Fruit fly (Drosophila melanogaster): ENCODE data around the gene CG9098.

The CG9098 gene

DNA sequence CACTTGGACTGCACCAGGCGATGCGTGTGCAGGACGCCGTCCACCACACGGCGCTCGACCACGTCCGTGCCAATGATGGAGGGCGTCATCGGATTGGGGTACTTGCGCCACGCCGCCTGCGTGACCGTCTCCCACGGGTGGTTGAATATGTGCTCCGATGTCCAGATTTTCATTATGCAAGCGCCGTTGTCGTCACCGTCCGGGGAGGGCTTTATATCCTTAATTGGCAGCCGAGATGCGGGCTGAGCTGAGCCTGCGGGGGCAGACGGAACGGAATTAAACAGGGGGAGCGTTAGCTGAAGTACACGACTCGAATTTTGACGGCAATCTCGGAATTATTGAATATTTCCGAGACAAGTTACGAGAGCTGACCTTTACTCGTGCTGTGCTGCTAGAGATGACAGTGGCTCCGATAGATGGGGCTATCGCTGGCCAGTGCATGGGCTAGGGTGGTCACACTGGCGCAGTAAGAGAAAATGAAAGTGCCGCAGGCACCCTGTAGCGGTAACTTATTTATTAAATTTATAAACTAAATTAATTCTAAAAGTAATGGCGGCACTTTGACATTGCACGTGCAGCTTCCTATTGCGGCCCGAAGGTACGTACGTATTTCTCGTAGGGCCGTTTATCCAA, 35.5 kb upstream of the CG9098 start, which contains the start of gene IPIP (continued):
- TF ChIP-seq Hmr (GFP tag; optimal IDR thresholded peaks at IDR 0.05) (peak; percentile 31), psq (GFP tag; optimal IDR thresholded peaks at IDR 0.05) (no peak), CG1024 (GFP tag; IDR thresholded peaks at IDR 0.05) (0 out of 2 replicates have a peak, but pooled peaks have one; percentile 43), dpn (GFP tag; optimal IDR thresholded peaks at IDR 0.05) (peak; percentile 7 to 29), Drgx (GFP tag; IDR thresholded peaks at IDR 0.05) (no peak), CG3838 (GFP tag; optimal IDR thresholded peaks at IDR 0.05) (no peak), CG13287 (GFP tag; IDR thresholded peaks at IDR 0.05; ENCODE audit: partially characterized antibody) (peak; percentile 83), Oaz (GFP tag; IDR thresholded peaks at IDR 0.05) (no peak), CG9215 (GFP tag; IDR thresholded peaks at IDR 0.05) (peak; percentile 26; the same call in 1 of the 2 replicates), Scr (GFP tag; IDR thresholded peaks at IDR 0.05; ENCODE audit: partially characterized antibody) (peak; percentile 79), CG2202 (tag; optimal IDR thresholded peaks at IDR 0.05) (no peak), CG10462 (GFP tag; optimal IDR thresholded peaks at IDR 0.05) (no peak), Kr (GFP tag; optimal IDR thresholded peaks at IDR 0.05) (no peak), ato (GFP tag; IDR thresholded peaks at IDR 0.05; ENCODE audit: partially characterized antibody) (peak; percentile 85), CG8388 (GFP tag; optimal IDR thresholded peaks at IDR 0.05) (no peak), Deaf1 (tag; optimal IDR thresholded peaks at IDR 0.05) (peak; percentile 68), bcd (GFP tag; optimal IDR thresholded peaks at IDR 0.05) (peak; percentile 16), CG15011 (GFP tag; optimal IDR thresholded peaks at IDR 0.05) (no peak), CG11695 (GFP tag; IDR thresholded peaks at IDR 0.05) (no peak), luna (GFP tag; optimal IDR thresholded peaks at IDR 0.05) (no peak), wdn (GFP tag; IDR thresholded peaks at IDR 0.05) (no peak), CG10267 (tag; optimal IDR thresholded peaks at IDR 0.05) (peak; percentile 13), eve (GFP tag; optimal IDR thresholded peaks at IDR 0.05) (no peak), Hand (GFP tag; optimal IDR thresholded peaks at IDR 0.05) (no peak), CG7987 (GFP tag; optimal IDR thresholded peaks at IDR 0.05) (peak; percentile 54), Sox100B (GFP tag; optimal IDR thresholded peaks at IDR 0.05) (no peak), slou (GFP tag; optimal IDR thresholded peaks at IDR 0.05) (no peak), Dip3 (GFP tag; optimal IDR thresholded peaks at IDR 0.05) (no peak), Side (GFP tag; optimal IDR thresholded peaks at IDR 0.05) (no peak), tup (GFP tag; optimal IDR thresholded peaks at IDR 0.05) (no peak), gem (tag; optimal IDR thresholded peaks at IDR 0.05) (no peak), slp2 (GFP tag; optimal IDR thresholded peaks at IDR 0.05) (no peak), CkIIα-i1 (GFP tag; IDR thresholded peaks at IDR 0.05) (no peak), hb (GFP tag; IDR thresholded peaks at IDR 0.05; ENCODE audit: partially characterized antibody) (peak; percentile 83), Hr39 (optimal IDR thresholded peaks at IDR 0.05) (no peak), mld (GFP tag; IDR thresholded peaks at IDR 0.05; ENCODE audit: partially characterized antibody) (peak; percentile 75), CG4424 (GFP tag; optimal IDR thresholded peaks at IDR 0.05) (peak; percentile 10), D (optimal IDR thresholded peaks at IDR 0.05) (no peak), D (GFP tag; optimal IDR thresholded peaks at IDR 0.05) (no peak), CrebB (tag; optimal IDR thresholded peaks at IDR 0.05) (no peak), Atf-2 (GFP tag; optimal IDR thresholded peaks at IDR 0.05) (no peak), dan (GFP tag; IDR thresholded peaks at IDR 0.05) (no peak), oc (tag; optimal IDR thresholded peaks at IDR 0.05) (no peak), CG3281 (GFP tag; optimal IDR thresholded peaks at IDR 0.05) (peak; percentile 7), sob (GFP tag; IDR thresholded peaks at IDR 0.05) (0 out of 2 replicates have a peak, but pooled peaks have one; percentile 36), CG33213 (GFP tag; optimal IDR thresholded peaks at IDR 0.05) (peak; percentile 13), CG11560 (tag; IDR thresholded peaks at IDR 0.05) (no peak), gro (GFP tag; optimal IDR thresholded peaks at IDR 0.05) (peak; percentile 7), CG14667 (GFP tag; IDR thresholded peaks at IDR 0.05) (peak; percentile 18; the same call in 1 of the 2 replicates), CG34422 (GFP tag; IDR thresholded peaks at IDR 0.05) (peak; percentile 67; the same call in 1 of the 3 replicates), phol (tag; optimal IDR thresholded peaks at IDR 0.05) (peak; percentile 39)

All from whole organism, embryonic.